Fruit fly (Drosophila melanogaster): ENCODE results near the gene Ca-alpha1D.

DNA sequence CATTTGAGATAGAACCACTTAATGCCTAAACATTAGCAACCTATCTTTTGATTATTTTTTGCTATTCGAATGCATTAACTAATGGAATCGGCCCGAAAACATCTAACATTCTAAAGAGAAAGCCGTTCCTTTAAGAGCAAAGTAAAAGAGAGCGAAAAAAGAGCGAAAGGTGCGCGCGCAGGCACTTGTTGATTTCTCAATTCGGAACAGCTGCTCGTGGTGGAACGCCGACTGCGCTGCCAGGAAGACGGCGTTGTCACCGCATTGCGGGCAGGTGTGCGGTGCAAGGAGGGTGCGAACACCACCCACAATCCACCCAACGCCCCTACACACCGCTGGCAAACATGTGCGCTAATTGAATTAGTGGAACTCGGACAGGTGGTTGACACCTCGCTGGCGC lies 69.2 kb downstream of the Ca-alpha1D start:
- no peak for TF ChIP-seq CG8478 (optimal IDR thresholded peaks at IDR 0.05)
- no peak for TF ChIP-seq CTCF (optimal IDR thresholded peaks at IDR 0.05)
